Fruit fly (Drosophila melanogaster) whole organism, embryonic: ENCODE data around the gene PIG-S.
A peak's percentile ranks its signal among the peaks of the same experiment; 100 is the strongest.

Experiments
- Atf3 ChIP-seq: fragments of 200-800 bp; sonication (Bioruptor generic); optimal IDR thresholded peaks from 3 replicates; lab custom pipeline; 2016; ENCODE audit warnings: missing biosample characterization, missing genetic modification characterization
- BtbVII ChIP-seq: fragments of 200-800 bp; sonication (Bioruptor generic); optimal IDR thresholded peaks from 3 replicates; lab custom pipeline; 2017; ENCODE audit warnings: missing biosample characterization, mild to moderate bottlenecking, missing genetic modification characterization
- CG1024 ChIP-seq: fragments of 200-800 bp; sonication (Bioruptor generic); IDR thresholded peaks from 2 replicates; pipeline ENCODE4 v1.3.6; 2022; ENCODE audit warnings: missing biosample characterization, missing genetic modification characterization
- CG10462 ChIP-seq: fragments of 200-800 bp; sonication (Bioruptor generic); optimal IDR thresholded peaks from 2 replicates; lab custom pipeline; 2016; ENCODE audit warnings: missing biosample characterization, missing genetic modification characterization
- CG11456 ChIP-seq: fragments of 200-800 bp; sonication (Bioruptor generic); IDR thresholded peaks from 3 replicates; pipeline ENCODE4 v1.3.6; 2022; ENCODE audit warnings: missing biosample characterization, missing genetic modification characterization
- CG12219 ChIP-seq: fragments of 200-800 bp; sonication (Bioruptor generic); optimal IDR thresholded peaks from 3 replicates; lab custom pipeline; 2018; ENCODE audit warnings: missing biosample characterization, mild to moderate bottlenecking, missing genetic modification characterization
- CG1233 ChIP-seq: fragments of 200-800 bp; sonication (Bioruptor generic); optimal IDR thresholded peaks from 4 replicates; lab custom pipeline; 2018; ENCODE audit warnings: missing biosample characterization, mild to moderate bottlenecking, missing genetic modification characterization
- CG12659 ChIP-seq: fragments of 200-800 bp; sonication (Bioruptor generic); optimal IDR thresholded peaks from 3 replicates; lab custom pipeline; 2017; ENCODE audit warnings: mild to moderate bottlenecking, missing biosample characterization, missing genetic modification reagents, missing genetic modification characterization
- CG15073 ChIP-seq: fragments of 200-800 bp; sonication (Bioruptor generic); optimal IDR thresholded peaks from 2 replicates; lab custom pipeline; 2016; ENCODE audit warnings: missing biosample characterization, missing genetic modification characterization
- CG16779 ChIP-seq: fragments of 200-800 bp; sonication (Bioruptor generic); IDR thresholded peaks from 2 replicates; pipeline ENCODE4 v1.3.6; 2022; ENCODE audit warnings: missing biosample characterization, missing genetic modification characterization
- CG2202 ChIP-seq: fragments of 200-800 bp; sonication (Bioruptor generic); optimal IDR thresholded peaks from 2 replicates; lab custom pipeline; 2018; ENCODE audit warnings: missing biosample characterization, mild to moderate bottlenecking, missing genetic modification characterization
- CG3065 ChIP-seq: fragments of 200-800 bp; sonication (Bioruptor generic); optimal IDR thresholded peaks from 2 replicates; lab custom pipeline; 2016; ENCODE audit warnings: missing biosample characterization, missing genetic modification characterization
- CG33213 ChIP-seq: fragments of 200-800 bp; sonication (Bioruptor generic); optimal IDR thresholded peaks from 3 replicates; lab custom pipeline; 2016; ENCODE audit warnings: missing biosample characterization, missing genetic modification characterization
- CG34422 ChIP-seq: fragments of 200-800 bp; sonication (Bioruptor generic); IDR thresholded peaks from 3 replicates; pipeline ENCODE4 v1.3.6; 2022; ENCODE audit warnings: missing biosample characterization, missing genetic modification characterization
- CG3995 ChIP-seq: fragments of 200-800 bp; sonication (Bioruptor generic); optimal IDR thresholded peaks from 3 replicates; lab custom pipeline; 2016; ENCODE audit warnings: missing biosample characterization, missing genetic modification characterization
- CG4328 ChIP-seq: fragments of 200-800 bp; sonication (Bioruptor generic); optimal IDR thresholded peaks from 3 replicates; lab custom pipeline; 2017; ENCODE audit warnings: missing biosample characterization, missing genetic modification reagents, missing genetic modification characterization
- CG4854 ChIP-seq: fragments of 200-800 bp; sonication (Bioruptor generic); optimal IDR thresholded peaks from 2 replicates; lab custom pipeline; 2016; ENCODE audit warnings: missing biosample characterization, missing genetic modification characterization, inconsistent platforms
- CG5180 ChIP-seq: fragments of 200-800 bp; sonication (Bioruptor generic); optimal IDR thresholded peaks from 3 replicates; lab custom pipeline; 2017; ENCODE audit warnings: missing biosample characterization, missing genetic modification characterization, mild to moderate bottlenecking, moderate library complexity, missing genetic modification reagents
- CG5245 ChIP-seq: fragments of 200-800 bp; sonication (Bioruptor generic); optimal IDR thresholded peaks from 3 replicates; lab custom pipeline; 2016; ENCODE audit warnings: missing biosample characterization, missing genetic modification characterization
- CG7271 ChIP-seq: fragments of 200-800 bp; sonication (Bioruptor generic); optimal IDR thresholded peaks from 2 replicates; lab custom pipeline; 2018; ENCODE audit warnings: missing biosample characterization, mild to moderate bottlenecking, missing genetic modification characterization, moderate library complexity
- CG8765 ChIP-seq: fragments of 200-800 bp; sonication (Bioruptor generic); IDR thresholded peaks from 2 replicates; pipeline ENCODE4 v1.3.6; 2022; ENCODE audit warnings: missing biosample characterization, missing genetic modification characterization
- CG9215 ChIP-seq: fragments of 200-800 bp; sonication (Bioruptor generic); IDR thresholded peaks from 2 replicates; pipeline ENCODE4 v1.3.6; 2022; ENCODE audit warnings: missing biosample characterization, missing genetic modification characterization
- Dad ChIP-seq: fragments of 200-800 bp; sonication (Bioruptor generic); optimal IDR thresholded peaks from 3 replicates; lab custom pipeline; 2016; ENCODE audit warnings: missing biosample characterization, missing genetic modification characterization
- Dip3 ChIP-seq: fragments of 200-800 bp; sonication (Bioruptor generic); optimal IDR thresholded peaks from 3 replicates; lab custom pipeline; 2016; ENCODE audit warnings: missing biosample characterization, missing genetic modification characterization
- Gsc ChIP-seq: fragments of 200-800 bp; sonication (Bioruptor generic); IDR thresholded peaks from 2 replicates; pipeline ENCODE4 v1.3.6; 2022; ENCODE audit warnings: missing biosample characterization, missing genetic modification characterization
- Hr39 ChIP-seq: fragments of >200 bp; optimal IDR thresholded peaks from 2 replicates; lab custom pipeline; 2017
- Hsf ChIP-seq: fragments of 200-800 bp; sonication (Bioruptor generic); optimal IDR thresholded peaks from 3 replicates; lab custom pipeline; 2016; ENCODE audit warnings: missing biosample characterization, missing genetic modification characterization
- Kr ChIP-seq: fragments of 200-800 bp; sonication (Bioruptor generic); optimal IDR thresholded peaks from 2 replicates; lab custom pipeline; 2017; ENCODE audit warnings: missing biosample characterization, mild to moderate bottlenecking, missing genetic modification characterization
- MESR4 ChIP-seq: fragments of 200-800 bp; sonication (Bioruptor generic); optimal IDR thresholded peaks from 2 replicates; lab custom pipeline; 2018; ENCODE audit warnings: missing biosample characterization, mild to moderate bottlenecking, missing genetic modification characterization, moderate library complexity
- Myb ChIP-seq: fragments of 200-800 bp; sonication (Bioruptor generic); optimal IDR thresholded peaks from 2 replicates; lab custom pipeline; 2016; ENCODE audit warnings: missing biosample characterization, missing genetic modification characterization
- Neu2 ChIP-seq: fragments of 200-800 bp; sonication (Bioruptor generic); optimal IDR thresholded peaks from 3 replicates; lab custom pipeline; 2016; ENCODE audit warnings: missing biosample characterization, missing genetic modification characterization, borderline replicate concordance
- ab ChIP-seq: fragments of 200-800 bp; sonication (Bioruptor generic); optimal IDR thresholded peaks from 2 replicates; lab custom pipeline; 2016; ENCODE audit warnings: missing biosample characterization, missing genetic modification characterization
- bigmax ChIP-seq: fragments of 200-800 bp; sonication (Bioruptor generic); optimal IDR thresholded peaks from 2 replicates; lab custom pipeline; 2018; ENCODE audit warnings: missing biosample characterization, mild to moderate bottlenecking, missing genetic modification characterization
- corto ChIP-seq: fragments of 200-800 bp; sonication (Bioruptor generic); optimal IDR thresholded peaks from 2 replicates; lab custom pipeline; 2016; ENCODE audit warnings: missing biosample characterization, mild to moderate bottlenecking, missing genetic modification characterization, moderate library complexity
- crc ChIP-seq: fragments of 200-800 bp; sonication (Bioruptor generic); optimal IDR thresholded peaks from 2 replicates; lab custom pipeline; 2016; ENCODE audit warnings: missing biosample characterization, missing genetic modification characterization
- crol ChIP-seq: fragments of 200-800 bp; sonication (Bioruptor generic); IDR thresholded peaks from 2 replicates; pipeline ENCODE4 v1.3.6; 2022; ENCODE audit warnings: missing biosample characterization, missing genetic modification characterization
- fd3F ChIP-seq: fragments of 200-800 bp; sonication (Bioruptor generic); optimal IDR thresholded peaks from 2 replicates; lab custom pipeline; 2018; ENCODE audit warnings: missing biosample characterization, mild to moderate bottlenecking, missing genetic modification characterization, moderate library complexity
- fd64A ChIP-seq: fragments of 200-800 bp; sonication (Bioruptor generic); optimal IDR thresholded peaks from 3 replicates; lab custom pipeline; 2018; ENCODE audit warnings: missing biosample characterization, mild to moderate bottlenecking, missing genetic modification characterization
- fru ChIP-seq: fragments of >200 bp; optimal IDR thresholded peaks from 2 replicates; lab custom pipeline; 2017
- gem ChIP-seq: fragments of 200-800 bp; sonication (Bioruptor generic); optimal IDR thresholded peaks from 2 replicates; lab custom pipeline; 2019; ENCODE audit warnings: missing biosample characterization, mild to moderate bottlenecking, missing genetic modification characterization, moderate library complexity
- grau ChIP-seq: fragments of 200-800 bp; optimal IDR thresholded peaks from 3 replicates; lab custom pipeline; 2019; ENCODE audit warnings: missing biosample characterization, mild to moderate bottlenecking, missing genetic modification characterization, moderate library complexity
- hkb ChIP-seq, 2 experiments: fragments of 200-800 bp in 1 of 2; fragments of >200 bp in 1 of 2; sonication (Bioruptor generic) in 1 of 2; IDR thresholded peaks in 1 of 2; optimal IDR thresholded peaks in 1 of 2; 2 replicates each; pipeline versions ENCODE4 v1.3.6 to Lab custom; 2017 to 2022; ENCODE audit warnings: missing biosample characterization in 1 of 2, missing genetic modification characterization in 1 of 2
- phol ChIP-seq: fragments of 200-800 bp; sonication (Bioruptor generic); optimal IDR thresholded peaks from 3 replicates; lab custom pipeline; 2018; ENCODE audit warnings: missing biosample characterization, mild to moderate bottlenecking, missing genetic modification characterization, moderate library complexity
- row ChIP-seq: fragments of 200-800 bp; sonication (Bioruptor generic); IDR thresholded peaks from 3 replicates; pipeline ENCODE4 v1.3.6; 2022; ENCODE audit warnings: missing biosample characterization, missing genetic modification characterization
- run ChIP-seq: fragments of 200-800 bp; sonication (Bioruptor generic); optimal IDR thresholded peaks from 3 replicates; lab custom pipeline; 2018; ENCODE audit warnings: missing biosample characterization, mild to moderate bottlenecking, missing genetic modification characterization
- seq ChIP-seq: fragments of 200-800 bp; sonication (Bioruptor generic); IDR thresholded peaks from 2 replicates; pipeline ENCODE4 v1.3.6; 2022; ENCODE audit warnings: missing biosample characterization, missing genetic modification characterization
- so ChIP-seq: fragments of 200-800 bp; sonication (Bioruptor generic); IDR thresholded peaks from 3 replicates; pipeline ENCODE4 v1.3.6; 2022; ENCODE audit warnings: missing biosample characterization, missing genetic modification characterization
- sug ChIP-seq: fragments of 200-800 bp; optimal IDR thresholded peaks from 2 replicates; lab custom pipeline; 2019; ENCODE audit warnings: missing biosample characterization, mild to moderate bottlenecking, missing genetic modification characterization, moderate library complexity
- unpg ChIP-seq: fragments of 200-800 bp; sonication (Bioruptor generic); optimal IDR thresholded peaks from 3 replicates; lab custom pipeline; 2018; ENCODE audit warnings: missing biosample characterization, mild to moderate bottlenecking, missing genetic modification characterization, moderate library complexity
- zen2 ChIP-seq: fragments of 200-800 bp; sonication (Bioruptor generic); IDR thresholded peaks from 3 replicates; pipeline ENCODE4 v1.3.6; 2022; ENCODE audit warnings: missing biosample characterization, missing genetic modification characterization; ENCODE audit not compliant: partially characterized antibody

The PIG-S gene

DNA sequence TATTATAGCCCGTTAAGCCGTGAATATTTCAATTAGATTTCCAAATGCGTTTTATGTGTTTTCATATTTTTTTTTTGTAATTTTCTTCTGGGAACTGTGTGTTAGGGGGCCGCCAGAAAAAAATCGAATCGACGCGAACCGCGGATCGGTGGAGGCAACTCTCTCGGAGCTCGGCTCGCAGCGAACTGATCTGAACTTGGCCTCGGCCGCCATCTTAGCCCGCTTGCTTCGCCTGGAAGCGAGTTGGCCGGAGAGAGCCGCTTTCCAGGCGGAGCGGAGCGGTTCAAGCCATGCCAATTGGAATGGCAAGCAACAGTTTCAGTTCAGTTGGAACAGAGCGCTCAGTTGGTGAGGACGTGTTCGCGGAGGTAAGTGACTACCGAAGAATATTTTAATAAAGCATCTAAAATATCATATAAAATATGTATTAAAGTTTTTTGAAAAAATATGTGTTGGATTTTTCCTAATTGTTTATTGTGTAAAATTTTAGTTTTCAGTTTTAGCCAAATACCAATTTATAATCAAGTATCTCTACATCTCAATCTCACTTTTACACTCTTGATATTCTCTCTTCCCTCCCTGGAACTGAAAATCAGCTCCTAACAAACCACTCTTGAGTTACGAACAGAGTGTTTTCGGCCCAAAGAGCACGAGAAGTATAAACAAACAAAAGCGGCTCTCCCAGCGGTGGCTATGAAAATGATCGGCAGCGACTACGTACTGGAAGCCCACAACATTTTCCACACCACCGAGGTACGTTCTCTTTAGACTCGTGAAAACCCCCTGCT, 23.1 kb downstream of the PIG-S start, which contains the start of the genes CG31121 and CG11069 (continued):
- TF ChIP-seq CG12219 (GFP tag; lab: Kevin White, UChicago) = no peak
- no peak for TF ChIP-seq BtbVII (GFP tag; lab: Kevin White, UChicago)
- no peak for TF ChIP-seq Gsc (GFP tag; lab: Robert Waterston, UW)
- no peak for TF ChIP-seq CG1024
- TF ChIP-seq seq (GFP tag; lab: Robert Waterston, UW) = 0 out of 2 replicates have a peak, but pooled peaks have one; percentile 14
- TF ChIP-seq Neu2 (GFP tag; lab: Kevin White, UChicago) = no peak
- TF ChIP-seq Dip3 (GFP tag; lab: Kevin White, UChicago) = no peak
- TF ChIP-seq Kr = no peak
- no peak for TF ChIP-seq fru (lab: Kevin White, UChicago)
- no peak for TF ChIP-seq CG1233 (GFP tag; lab: Kevin White, UChicago)
- no peak for TF ChIP-seq Hsf (GFP tag; lab: Kevin White, UChicago)
- no peak for TF ChIP-seq CG4328
- TF ChIP-seq ab (GFP tag; lab: Kevin White, UChicago) = no peak
- no peak for TF ChIP-seq CG7271 (tag; lab: Kevin White, UChicago)
- TF ChIP-seq grau (tag; lab: Kevin White, UChicago) = no peak
- no peak for TF ChIP-seq CG4854 (GFP tag; lab: Kevin White, UChicago)
- TF ChIP-seq crc (GFP tag; lab: Kevin White, UChicago) = no peak
- no peak for TF ChIP-seq bigmax (GFP tag; lab: Kevin White, UChicago)
- TF ChIP-seq CG33213 (GFP tag; lab: Kevin White, UChicago) = no peak
- TF ChIP-seq hkb (optimal IDR thresholded peaks at IDR 0.05; lab: Kevin White, UChicago) = no peak
- TF ChIP-seq hkb (GFP tag; IDR thresholded peaks at IDR 0.05; lab: Robert Waterston, UW) = no peak
- TF ChIP-seq gem (tag; lab: Kevin White, UChicago) = no peak
- TF ChIP-seq corto (GFP tag; lab: Kevin White, UChicago) = no peak
- no peak for TF ChIP-seq Hr39
- TF ChIP-seq CG11456 (GFP tag; lab: Robert Waterston, UW) = no peak
- TF ChIP-seq CG8765 (GFP tag; lab: Robert Waterston, UW) = no peak
- no peak for TF ChIP-seq CG10462 (GFP tag; lab: Kevin White, UChicago)
- TF ChIP-seq row = no peak; the same call in 2 of the 3 replicates
- TF ChIP-seq CG16779 = no peak
- TF ChIP-seq so (GFP tag; lab: Robert Waterston, UW) = 0 out of 3 replicates have a peak, but pooled peaks have one; percentile 20
- TF ChIP-seq CG12659 (GFP tag; lab: Kevin White, UChicago) = no peak
- TF ChIP-seq CG3995 = no peak
- TF ChIP-seq CG9215 (GFP tag; lab: Robert Waterston, UW) = no peak
- no peak for TF ChIP-seq fd3F (GFP tag; lab: Kevin White, UChicago)
- no peak for TF ChIP-seq CG2202
- peak; percentile 38 for TF ChIP-seq CG5180 (GFP tag; lab: Kevin White, UChicago)
- TF ChIP-seq MESR4 (GFP tag; lab: Kevin White, UChicago) = no peak
- TF ChIP-seq phol (tag; lab: Kevin White, UChicago) = peak; percentile 61
- no peak for TF ChIP-seq crol (GFP tag; lab: Robert Waterston, UW)
- TF ChIP-seq zen2 (GFP tag; lab: Robert Waterston, UW) = 0 out of 3 replicates have a peak, but pooled peaks have one; percentile 7
- no peak for TF ChIP-seq Myb (GFP tag; lab: Kevin White, UChicago)
- no peak for TF ChIP-seq CG15073
- no peak for TF ChIP-seq unpg (GFP tag; lab: Kevin White, UChicago)
- TF ChIP-seq Atf3 (GFP tag; lab: Kevin White, UChicago) = no peak
- TF ChIP-seq Dad = no peak
- 0 out of 3 replicates have a peak, but pooled peaks have one; percentile 9 for TF ChIP-seq CG34422 (GFP tag; lab: Robert Waterston, UW)
- TF ChIP-seq fd64A (GFP tag; lab: Kevin White, UChicago) = no peak
- no peak for TF ChIP-seq CG5245 (GFP tag; lab: Kevin White, UChicago)
- TF ChIP-seq sug = no peak
- TF ChIP-seq CG3065 = no peak
- no peak for TF ChIP-seq run (tag; lab: Kevin White, UChicago)
